Fruit fly (Drosophila melanogaster) whole organism, embryonic: ENCODE results near the gene hyd.

Experiments used
- ATbp ChIP-seq: fragments of 200-800 bp; sonication (Bioruptor generic); optimal IDR thresholded peaks from 2 replicates; lab custom pipeline; 2017; ENCODE audit warnings: missing biosample characterization, mild to moderate bottlenecking, missing genetic modification characterization, missing genetic modification reagents
- Antp ChIP-seq: fragments of 200-800 bp; sonication (Bioruptor generic); optimal IDR thresholded peaks from 3 replicates; lab custom pipeline; 2016; ENCODE audit warnings: missing biosample characterization, missing genetic modification characterization
- Bdp1 ChIP-seq: fragments of 200-800 bp; sonication (Bioruptor generic); optimal IDR thresholded peaks from 3 replicates; lab custom pipeline; 2016; ENCODE audit warnings: missing biosample characterization, missing genetic modification characterization
- CG10147 ChIP-seq: fragments of 200-800 bp; sonication (Bioruptor generic); optimal IDR thresholded peaks from 2 replicates; lab custom pipeline; 2019; ENCODE audit warnings: missing biosample characterization, mild to moderate bottlenecking, missing genetic modification characterization, moderate library complexity
- CG11560 ChIP-seq: fragments of 200-800 bp; sonication (Bioruptor generic); IDR thresholded peaks from 3 replicates; pipeline ENCODE4 v1.3.6; 2022; ENCODE audit warnings: missing biosample characterization, missing genetic modification characterization
- CG12299 ChIP-seq: fragments of 200-800 bp; sonication (Bioruptor generic); optimal IDR thresholded peaks from 2 replicates; lab custom pipeline; 2018; ENCODE audit warnings: missing biosample characterization, mild to moderate bottlenecking, missing genetic modification characterization
- CG14667 ChIP-seq: fragments of 200-800 bp; sonication (Bioruptor generic); IDR thresholded peaks from 2 replicates; pipeline ENCODE4 v1.3.6; 2022; ENCODE audit warnings: missing biosample characterization, missing genetic modification characterization
- CG1602 ChIP-seq: fragments of 200-800 bp; sonication (Bioruptor generic); optimal IDR thresholded peaks from 3 replicates; lab custom pipeline; 2016; ENCODE audit warnings: missing biosample characterization, missing genetic modification characterization
- CG17568 ChIP-seq: fragments of 200-800 bp; sonication (Bioruptor generic); optimal IDR thresholded peaks from 2 replicates; lab custom pipeline; 2018; ENCODE audit warnings: missing biosample characterization, mild to moderate bottlenecking, missing genetic modification characterization, moderate library complexity
- CG1792 ChIP-seq: fragments of 200-800 bp; sonication (Bioruptor generic); optimal IDR thresholded peaks from 2 replicates; lab custom pipeline; 2016; ENCODE audit warnings: missing biosample characterization, missing genetic modification characterization
- CG18011 ChIP-seq: fragments of 200-800 bp; sonication (Bioruptor generic); optimal IDR thresholded peaks from 2 replicates; lab custom pipeline; 2017; ENCODE audit warnings: missing biosample characterization, missing genetic modification characterization, mild to moderate bottlenecking, moderate library complexity, missing genotype
- CG18476 ChIP-seq: fragments of 200-800 bp; sonication (Bioruptor generic); optimal IDR thresholded peaks from 2 replicates; lab custom pipeline; 2016; ENCODE audit warnings: missing biosample characterization, mild to moderate bottlenecking, missing genetic modification characterization
- CG2116 ChIP-seq: fragments of 200-800 bp; sonication (Bioruptor generic); optimal IDR thresholded peaks from 3 replicates; lab custom pipeline; 2018; ENCODE audit warnings: missing biosample characterization, mild to moderate bottlenecking, missing genetic modification characterization
- CG2889 ChIP-seq: fragments of 200-800 bp; sonication (Bioruptor generic); IDR thresholded peaks from 3 replicates; pipeline ENCODE4 v1.3.6; 2022; ENCODE audit warnings: missing biosample characterization, missing genetic modification characterization
- CG31441 ChIP-seq: fragments of 200-800 bp; sonication (Bioruptor generic); IDR thresholded peaks from 2 replicates; pipeline ENCODE4 v1.3.6; 2022; ENCODE audit warnings: missing biosample characterization, missing genetic modification characterization
- CG4854 ChIP-seq: fragments of 200-800 bp; sonication (Bioruptor generic); optimal IDR thresholded peaks from 2 replicates; lab custom pipeline; 2016; ENCODE audit warnings: missing biosample characterization, missing genetic modification characterization, inconsistent platforms
- CG5953 ChIP-seq: fragments of 200-800 bp; sonication (Bioruptor generic); IDR thresholded peaks from 2 replicates; pipeline ENCODE4 v1.3.6; 2022; ENCODE audit warnings: missing biosample characterization, missing genetic modification characterization
- CG6791 ChIP-seq: fragments of 200-800 bp; sonication (Bioruptor generic); IDR thresholded peaks from 3 replicates; pipeline ENCODE4 v1.3.6; 2022; ENCODE audit warnings: missing biosample characterization, missing genetic modification characterization; ENCODE audit not compliant: partially characterized antibody
- CG7745 ChIP-seq: fragments of 200-800 bp; sonication (Bioruptor generic); optimal IDR thresholded peaks from 2 replicates; lab custom pipeline; 2018; ENCODE audit warnings: missing biosample characterization, mild to moderate bottlenecking, missing genetic modification characterization, moderate library complexity
- Elba2 ChIP-seq: fragments of 200-800 bp; sonication (Bioruptor generic); optimal IDR thresholded peaks from 3 replicates; lab custom pipeline; 2016; ENCODE audit warnings: missing biosample characterization, missing genetic modification characterization
- HLH54F ChIP-seq: fragments of 200-800 bp; sonication (Bioruptor generic); optimal IDR thresholded peaks from 3 replicates; lab custom pipeline; 2016; ENCODE audit warnings: missing biosample characterization, missing genetic modification characterization
- Lpt ChIP-seq: fragments of >200 bp; optimal IDR thresholded peaks from 2 replicates; lab custom pipeline; 2018; ENCODE audit warnings: missing biosample characterization, missing genetic modification characterization
- Mad ChIP-seq: fragments of 200-800 bp; sonication (Bioruptor generic); optimal IDR thresholded peaks from 2 replicates; lab custom pipeline; 2016; ENCODE audit warnings: missing biosample characterization, missing genetic modification characterization
- NC2β ChIP-seq: fragments of 200-800 bp; sonication (Bioruptor generic); optimal IDR thresholded peaks from 2 replicates; lab custom pipeline; 2016; ENCODE audit warnings: missing biosample characterization, missing genetic modification characterization
- Pdp1 ChIP-seq, 2 experiments: fragments of 200-800 bp; sonication (Bioruptor generic); optimal IDR thresholded peaks; 3 replicates each; lab custom pipeline; 2016; ENCODE audit warnings: missing biosample characterization in 2 of 2, missing genetic modification characterization in 2 of 2, mild to moderate bottlenecking in 1 of 2, moderate library complexity in 1 of 2
- ab ChIP-seq: fragments of 200-800 bp; sonication (Bioruptor generic); optimal IDR thresholded peaks from 2 replicates; lab custom pipeline; 2016; ENCODE audit warnings: missing biosample characterization, missing genetic modification characterization
- bowl ChIP-seq: fragments of 200-800 bp; sonication (Bioruptor generic); IDR thresholded peaks from 2 replicates; pipeline ENCODE4 v1.3.6; 2022; ENCODE audit warnings: missing biosample characterization, missing genetic modification characterization
- cg ChIP-seq: fragments of 200-800 bp; sonication (Bioruptor generic); optimal IDR thresholded peaks from 3 replicates; lab custom pipeline; 2019; ENCODE audit warnings: missing biosample characterization, mild to moderate bottlenecking, missing genetic modification characterization, moderate library complexity
- dan ChIP-seq: fragments of 200-800 bp; sonication (Bioruptor generic); IDR thresholded peaks from 2 replicates; pipeline ENCODE4 v1.3.6; 2022; ENCODE audit warnings: missing biosample characterization, missing genetic modification characterization
- ems ChIP-seq: fragments of 200-800 bp; sonication (Bioruptor generic); optimal IDR thresholded peaks from 3 replicates; lab custom pipeline; 2016; ENCODE audit warnings: missing biosample characterization, missing genetic modification characterization
- eyg ChIP-seq: fragments of 200-800 bp; sonication (Bioruptor generic); optimal IDR thresholded peaks from 3 replicates; lab custom pipeline; 2016; ENCODE audit warnings: missing biosample characterization, missing genetic modification characterization
- fd102C ChIP-seq: fragments of 200-800 bp; sonication (Bioruptor generic); optimal IDR thresholded peaks from 2 replicates; lab custom pipeline; 2018; ENCODE audit warnings: missing biosample characterization, mild to moderate bottlenecking, missing genetic modification characterization, moderate library complexity
- fd3F ChIP-seq: fragments of 200-800 bp; sonication (Bioruptor generic); optimal IDR thresholded peaks from 2 replicates; lab custom pipeline; 2018; ENCODE audit warnings: missing biosample characterization, mild to moderate bottlenecking, missing genetic modification characterization, moderate library complexity
- insv ChIP-seq, 2 experiments: fragments of 200-800 bp; sonication (Bioruptor generic); optimal IDR thresholded peaks; 3 replicates each; lab custom pipeline; 2016 to 2018; ENCODE audit warnings: missing biosample characterization in 2 of 2, missing genetic modification characterization in 2 of 2
- jumu ChIP-seq: fragments of 200-800 bp; sonication (Bioruptor generic); optimal IDR thresholded peaks from 3 replicates; lab custom pipeline; 2016; ENCODE audit warnings: missing biosample characterization, missing genetic modification characterization
- maf-S ChIP-seq: fragments of 200-800 bp; sonication (Bioruptor generic); optimal IDR thresholded peaks from 2 replicates; lab custom pipeline; 2016; ENCODE audit warnings: missing biosample characterization, missing genetic modification characterization
- nerfin-2 ChIP-seq: fragments of 200-800 bp; sonication (Bioruptor generic); IDR thresholded peaks from 2 replicates; pipeline ENCODE4 v1.3.6; 2022; ENCODE audit warnings: missing biosample characterization, missing genetic modification characterization; ENCODE audit not compliant: partially characterized antibody
- p53 ChIP-seq: fragments of 200-800 bp; sonication (Bioruptor generic); optimal IDR thresholded peaks from 2 replicates; lab custom pipeline; 2016; ENCODE audit warnings: missing biosample characterization, missing genetic modification characterization
- sc ChIP-seq, 3 experiments: fragments of >200 bp in 2 of 3; fragments of 200-800 bp in 1 of 3; sonication (Bioruptor generic) in 1 of 3; optimal IDR thresholded peaks; 2 replicates in 2 of 3; 3 replicates in 1 of 3; lab custom pipeline; 2017; ENCODE audit warnings: mild to moderate bottlenecking in 1 of 3, missing biosample characterization in 1 of 3, missing genetic modification characterization in 1 of 3, missing genetic modification reagents in 1 of 3
- sna ChIP-seq: fragments of 200-800 bp; sonication (Bioruptor generic); IDR thresholded peaks from 2 replicates; pipeline ENCODE4 v1.3.6; 2022; ENCODE audit warnings: missing biosample characterization, missing genetic modification characterization; ENCODE audit not compliant: partially characterized antibody
- so ChIP-seq: fragments of 200-800 bp; sonication (Bioruptor generic); IDR thresholded peaks from 3 replicates; pipeline ENCODE4 v1.3.6; 2022; ENCODE audit warnings: missing biosample characterization, missing genetic modification characterization
- stwl ChIP-seq: fragments of 200-800 bp; sonication (Bioruptor generic); optimal IDR thresholded peaks from 3 replicates; lab custom pipeline; 2018; ENCODE audit warnings: missing biosample characterization, mild to moderate bottlenecking, missing genetic modification characterization, moderate library complexity
- trem ChIP-seq: fragments of 200-800 bp; optimal IDR thresholded peaks from 3 replicates; lab custom pipeline; 2019; ENCODE audit warnings: missing biosample characterization, mild to moderate bottlenecking, missing genetic modification characterization, moderate library complexity
- unpg ChIP-seq: fragments of 200-800 bp; sonication (Bioruptor generic); optimal IDR thresholded peaks from 3 replicates; lab custom pipeline; 2018; ENCODE audit warnings: missing biosample characterization, mild to moderate bottlenecking, missing genetic modification characterization, moderate library complexity
- vnd ChIP-seq: fragments of 200-800 bp; sonication (Bioruptor generic); IDR thresholded peaks from 3 replicates; pipeline ENCODE4 v1.3.6; 2022; ENCODE audit warnings: missing biosample characterization, missing genetic modification characterization; ENCODE audit not compliant: partially characterized antibody
- vvl ChIP-seq: fragments of 200-800 bp; sonication (Bioruptor generic); IDR thresholded peaks from 2 replicates; pipeline ENCODE4 v1.3.6; 2022; ENCODE audit warnings: missing biosample characterization, missing genetic modification characterization
- yki ChIP-seq: fragments of >200 bp; optimal IDR thresholded peaks from 3 replicates; lab custom pipeline; 2018

Gene hyd

dm6 chr3R:9725121-9725956 is at the start of gene hyd (continued):
- TF ChIP-seq CG18011 (GFP tag; lab: Kevin White, UChicago) (no peak), CG11560 (no peak), NC2β (no peak), vnd (peak; percentile 67; the same call in 2 of the 3 replicates), CG10147 (GFP tag; lab: Kevin White, UChicago) (no peak), stwl (peak; percentile 62), unpg (GFP tag; lab: Kevin White, UChicago) (no peak), CG7745 (no peak), CG18476 (no peak), yki (lab: Kevin White, UChicago) (no peak), CG14667 (GFP tag; lab: Robert Waterston, UW) (no peak), Lpt (GFP tag; lab: Kevin White, UChicago) (no peak), so (GFP tag; lab: Robert Waterston, UW) (no peak), Bdp1 (GFP tag; lab: Kevin White, UChicago) (no peak), maf-S (GFP tag; lab: Kevin White, UChicago) (no peak), ab (GFP tag; lab: Kevin White, UChicago) (no peak), CG5953 (no peak), CG2116 (GFP tag; lab: Kevin White, UChicago) (peak; percentile 80), CG1602 (GFP tag; lab: Kevin White, UChicago) (no peak), Antp (GFP tag; lab: Kevin White, UChicago) (no peak), CG31441 (GFP tag; lab: Robert Waterston, UW) (no peak), sc (optimal IDR thresholded peaks at IDR 0.05; lab: Kevin White, UChicago) (no peak), sc (GFP tag; optimal IDR thresholded peaks at IDR 0.05; lab: Kevin White, UChicago) (no peak), bowl (no peak), Mad (GFP tag; lab: Kevin White, UChicago) (no peak), fd102C (no peak), sna (peak; percentile 83), eyg (GFP tag; lab: Kevin White, UChicago) (no peak), CG17568 (GFP tag; lab: Kevin White, UChicago) (no peak), jumu (no peak), vvl (GFP tag; lab: Robert Waterston, UW) (no peak; the same call in 1 of the 2 replicates), fd3F (GFP tag; lab: Kevin White, UChicago) (no peak), CG2889 (no peak), CG1792 (GFP tag; lab: Kevin White, UChicago) (peak; percentile 36), ATbp (GFP tag; lab: Kevin White, UChicago) (no peak), Elba2 (GFP tag; lab: Kevin White, UChicago) (no peak), cg (GFP tag; lab: Kevin White, UChicago) (peak; percentile 98), dan (GFP tag; lab: Robert Waterston, UW) (no peak), nerfin-2 (GFP tag; lab: Robert Waterston, UW) (peak; percentile 61; the same call in 1 of the 2 replicates), Pdp1 (GFP tag; optimal IDR thresholded peaks at IDR 0.05; lab: Kevin White, UChicago) (no peak), CG4854 (no peak), CG6791 (GFP tag; lab: Robert Waterston, UW) (peak; percentile 88), trem (peak; percentile 97), ems (GFP tag; lab: Kevin White, UChicago) (no peak), p53 (GFP tag; lab: Kevin White, UChicago) (no peak), CG12299 (tag; lab: Kevin White, UChicago) (no peak), HLH54F (GFP tag; lab: Kevin White, UChicago) (no peak), insv (GFP tag; optimal IDR thresholded peaks at IDR 0.05; lab: Kevin White, UChicago) (peak in 1 of 2 experiments; percentile 14)
- TF ChIP-seq, all 482 proteins: peak for 80
